Fruit fly (Drosophila melanogaster) whole organism, embryonic: ENCODE data around the gene Sbf.

Experiments
- Atf-2 ChIP-seq: fragments of 200-800 bp; sonication (Bioruptor generic); optimal IDR thresholded peaks from 2 replicates; lab custom pipeline; 2016; ENCODE audit warnings: missing biosample characterization, missing genetic modification characterization
- Awh ChIP-seq: fragments of 200-800 bp; sonication (Bioruptor generic); IDR thresholded peaks from 2 replicates; pipeline ENCODE4, ENCODE4 v1.3.6; 2022; ENCODE audit warnings: missing biosample characterization, missing genetic modification characterization
- CG10565 ChIP-seq: fragments of 200-800 bp; sonication (Bioruptor generic); optimal IDR thresholded peaks from 3 replicates; lab custom pipeline; 2016; ENCODE audit warnings: missing biosample characterization, mild to moderate bottlenecking, missing genetic modification characterization
- CG14667 ChIP-seq: fragments of 200-800 bp; sonication (Bioruptor generic); IDR thresholded peaks from 2 replicates; pipeline ENCODE4 v1.3.6; 2022; ENCODE audit warnings: missing biosample characterization, missing genetic modification characterization
- CG15601 ChIP-seq: fragments of 200-800 bp; sonication (Bioruptor generic); optimal IDR thresholded peaks from 3 replicates; lab custom pipeline; 2019; ENCODE audit warnings: missing biosample characterization, mild to moderate bottlenecking, missing genetic modification characterization, moderate library complexity
- CG15696 ChIP-seq: fragments of 200-800 bp; sonication (Bioruptor generic); optimal IDR thresholded peaks from 2 replicates; lab custom pipeline; 2019; ENCODE audit warnings: missing biosample characterization, mild to moderate bottlenecking, missing genetic modification characterization, moderate library complexity
- CG16779 ChIP-seq: fragments of 200-800 bp; sonication (Bioruptor generic); IDR thresholded peaks from 2 replicates; pipeline ENCODE4 v1.3.6; 2022; ENCODE audit warnings: missing biosample characterization, missing genetic modification characterization
- CG16863 ChIP-seq: fragments of 200-800 bp; sonication (Bioruptor generic); optimal IDR thresholded peaks from 3 replicates; lab custom pipeline; 2016; ENCODE audit warnings: missing biosample characterization, missing genetic modification characterization
- CG17361 ChIP-seq: fragments of 200-800 bp; sonication (Bioruptor generic); IDR thresholded peaks from 3 replicates; pipeline ENCODE4 v1.3.6; 2022; ENCODE audit warnings: missing biosample characterization, missing genetic modification characterization
- CG17612 ChIP-seq: fragments of 200-800 bp; sonication (Bioruptor generic); IDR thresholded peaks from 2 replicates; pipeline ENCODE4 v1.3.6; 2022; ENCODE audit warnings: missing biosample characterization, missing genetic modification characterization
- CG18599 ChIP-seq: fragments of 200-800 bp; sonication (Bioruptor generic); optimal IDR thresholded peaks from 3 replicates; lab custom pipeline; 2017; ENCODE audit warnings: missing biosample characterization, missing genetic modification characterization, mild to moderate bottlenecking, moderate library complexity, missing genetic modification reagents
- CG18619 ChIP-seq: fragments of 200-800 bp; sonication (Bioruptor generic); optimal IDR thresholded peaks from 3 replicates; lab custom pipeline; 2017; ENCODE audit warnings: missing biosample characterization, mild to moderate bottlenecking, missing genetic modification characterization
- CG2875 ChIP-seq: fragments of 200-800 bp; sonication (Bioruptor generic); optimal IDR thresholded peaks from 2 replicates; lab custom pipeline; 2017; ENCODE audit warnings: missing biosample characterization, mild to moderate bottlenecking, missing genetic modification characterization, missing genetic modification reagents
- CG42726 ChIP-seq: fragments of 200-800 bp; sonication (Bioruptor generic); IDR thresholded peaks from 2 replicates; pipeline ENCODE4 v1.3.6; 2022; ENCODE audit warnings: missing biosample characterization, missing genetic modification characterization; ENCODE audit not compliant: partially characterized antibody
- CG4328 ChIP-seq: fragments of 200-800 bp; sonication (Bioruptor generic); optimal IDR thresholded peaks from 3 replicates; lab custom pipeline; 2017; ENCODE audit warnings: missing biosample characterization, missing genetic modification reagents, missing genetic modification characterization
- CG5180 ChIP-seq: fragments of 200-800 bp; sonication (Bioruptor generic); optimal IDR thresholded peaks from 3 replicates; lab custom pipeline; 2017; ENCODE audit warnings: missing biosample characterization, missing genetic modification characterization, mild to moderate bottlenecking, moderate library complexity, missing genetic modification reagents
- CG7928 ChIP-seq: fragments of 200-800 bp; sonication (Bioruptor generic); optimal IDR thresholded peaks from 2 replicates; lab custom pipeline; 2017; ENCODE audit warnings: missing biosample characterization, mild to moderate bottlenecking, missing genetic modification characterization
- CG9817 ChIP-seq: fragments of 200-800 bp; sonication (Bioruptor generic); optimal IDR thresholded peaks from 2 replicates; lab custom pipeline; 2018; ENCODE audit warnings: missing biosample characterization, mild to moderate bottlenecking, missing genetic modification characterization, moderate library complexity
- Camta ChIP-seq: fragments of 200-800 bp; sonication (Bioruptor generic); optimal IDR thresholded peaks from 2 replicates; lab custom pipeline; 2016; ENCODE audit warnings: missing biosample characterization, missing genetic modification characterization
- D ChIP-seq, 2 experiments: fragments of 200-800 bp in 1 of 2; fragments of >200 bp in 1 of 2; sonication (Bioruptor generic) in 1 of 2; optimal IDR thresholded peaks; 2 replicates in 1 of 2; 3 replicates in 1 of 2; lab custom pipeline; 2017; ENCODE audit warnings: mild to moderate bottlenecking in 1 of 2, missing biosample characterization in 1 of 2, missing genetic modification characterization in 1 of 2, missing genetic modification reagents in 1 of 2
- D19A ChIP-seq: fragments of 200-800 bp; optimal IDR thresholded peaks from 3 replicates; lab custom pipeline; 2019; ENCODE audit warnings: missing biosample characterization, mild to moderate bottlenecking, missing genetic modification characterization, moderate library complexity
- Jarid2 ChIP-seq: fragments of 200-800 bp; sonication (Bioruptor generic); optimal IDR thresholded peaks from 3 replicates; lab custom pipeline; 2017; ENCODE audit warnings: mild to moderate bottlenecking, missing biosample characterization, missing genetic modification reagents, missing genetic modification characterization
- Mrtf ChIP-seq: fragments of 200-800 bp; sonication (Bioruptor generic); IDR thresholded peaks from 3 replicates; pipeline ENCODE4 v1.3.6; 2022; ENCODE audit warnings: missing biosample characterization, missing genetic modification characterization
- NC2β ChIP-seq: fragments of 200-800 bp; sonication (Bioruptor generic); optimal IDR thresholded peaks from 2 replicates; lab custom pipeline; 2016; ENCODE audit warnings: missing biosample characterization, missing genetic modification characterization
- Nf-YB ChIP-seq: fragments of 200-800 bp; sonication (Bioruptor generic); optimal IDR thresholded peaks from 3 replicates; lab custom pipeline; 2019; ENCODE audit warnings: missing biosample characterization, mild to moderate bottlenecking, missing genetic modification characterization, moderate library complexity
- Six4 ChIP-seq: fragments of 200-800 bp; sonication (Bioruptor generic); optimal IDR thresholded peaks from 2 replicates; lab custom pipeline; 2016; ENCODE audit warnings: missing biosample characterization, missing genetic modification characterization
- Vsx1 ChIP-seq: fragments of 200-800 bp; sonication (Bioruptor generic); optimal IDR thresholded peaks from 2 replicates; lab custom pipeline; 2017; ENCODE audit warnings: missing biosample characterization, mild to moderate bottlenecking, missing genetic modification characterization, missing genetic modification reagents
- br ChIP-seq: fragments of >200 bp; optimal IDR thresholded peaks from 2 replicates; lab custom pipeline; 2017
- chn ChIP-seq: fragments of 200-800 bp; sonication (Bioruptor generic); optimal IDR thresholded peaks from 2 replicates; lab custom pipeline; 2016; ENCODE audit warnings: missing biosample characterization, missing genetic modification characterization
- danr ChIP-seq: fragments of 200-800 bp; sonication (Bioruptor generic); IDR thresholded peaks from 2 replicates; pipeline ENCODE4 v1.3.6; 2022; ENCODE audit warnings: missing biosample characterization, missing genetic modification characterization
- disco-r ChIP-seq: fragments of 200-800 bp; sonication (Bioruptor generic); optimal IDR thresholded peaks from 2 replicates; lab custom pipeline; 2016; ENCODE audit warnings: missing biosample characterization, missing genetic modification characterization
- dm ChIP-seq: fragments of 200-800 bp; sonication (Bioruptor generic); optimal IDR thresholded peaks from 3 replicates; lab custom pipeline; 2016; ENCODE audit warnings: missing biosample characterization, missing genetic modification characterization
- fd102C ChIP-seq: fragments of 200-800 bp; sonication (Bioruptor generic); optimal IDR thresholded peaks from 2 replicates; lab custom pipeline; 2018; ENCODE audit warnings: missing biosample characterization, mild to moderate bottlenecking, missing genetic modification characterization, moderate library complexity
- fd64A ChIP-seq: fragments of 200-800 bp; sonication (Bioruptor generic); optimal IDR thresholded peaks from 3 replicates; lab custom pipeline; 2018; ENCODE audit warnings: missing biosample characterization, mild to moderate bottlenecking, missing genetic modification characterization
- gem ChIP-seq: fragments of 200-800 bp; sonication (Bioruptor generic); optimal IDR thresholded peaks from 2 replicates; lab custom pipeline; 2019; ENCODE audit warnings: missing biosample characterization, mild to moderate bottlenecking, missing genetic modification characterization, moderate library complexity
- lilli ChIP-seq: fragments of 200-800 bp; sonication (Bioruptor generic); optimal IDR thresholded peaks from 3 replicates; lab custom pipeline; 2016; ENCODE audit warnings: missing biosample characterization, missing genetic modification characterization
- lmd ChIP-seq: fragments of 200-800 bp; sonication (Bioruptor generic); IDR thresholded peaks from 2 replicates; pipeline ENCODE4 v1.3.6; 2022; ENCODE audit warnings: missing biosample characterization, missing genetic modification characterization
- lov ChIP-seq, 2 experiments: fragments of 200-800 bp in 1 of 2; fragments of >200 bp in 1 of 2; sonication (Bioruptor generic) in 1 of 2; IDR thresholded peaks in 1 of 2; optimal IDR thresholded peaks in 1 of 2; 2 replicates in 1 of 2; 3 replicates in 1 of 2; pipeline versions ENCODE4 v1.3.6 to Lab custom; 2017 to 2022; ENCODE audit warnings: missing biosample characterization in 1 of 2, missing genetic modification characterization in 1 of 2
- nau ChIP-seq: fragments of 200-800 bp; sonication (Bioruptor generic); optimal IDR thresholded peaks from 3 replicates; lab custom pipeline; 2017; ENCODE audit warnings: missing biosample characterization, mild to moderate bottlenecking, missing genetic modification characterization, missing genetic modification reagents
- nerfin-1 ChIP-seq: fragments of 200-800 bp; sonication (Bioruptor generic); optimal IDR thresholded peaks from 3 replicates; lab custom pipeline; 2019; ENCODE audit warnings: missing biosample characterization, mild to moderate bottlenecking, missing genetic modification characterization, moderate library complexity
- oc ChIP-seq: fragments of 200-800 bp; sonication (Bioruptor generic); optimal IDR thresholded peaks from 2 replicates; lab custom pipeline; 2018; ENCODE audit warnings: missing biosample characterization, mild to moderate bottlenecking, missing genetic modification characterization, moderate library complexity
- pan ChIP-seq, 4 experiments: fragments of >200 bp in 3 of 4; fragments of 200-800 bp in 1 of 4; sonication (Bioruptor generic) in 1 of 4; optimal IDR thresholded peaks in 3 of 4; IDR thresholded peaks in 1 of 4; 2 replicates each; pipeline versions ENCODE4 v1.3.6 to Lab custom; 2017 to 2022; ENCODE audit warnings: missing biosample characterization in 2 of 4, missing genetic modification characterization in 2 of 4, mixed read lengths in 1 of 4
- prd ChIP-seq, 3 experiments: fragments of >200 bp in 2 of 3; fragments of 200-800 bp in 1 of 3; sonication (Bioruptor generic) in 1 of 3; optimal IDR thresholded peaks in 2 of 3; IDR thresholded peaks in 1 of 3; 2 replicates in 2 of 3; 3 replicates in 1 of 3; pipeline versions ENCODE4 v1.3.6 to Lab custom; 2017 to 2022; ENCODE audit warnings: missing biosample characterization in 1 of 3, missing genetic modification characterization in 1 of 3
- scrt ChIP-seq: fragments of 200-800 bp; sonication (Bioruptor generic); optimal IDR thresholded peaks from 2 replicates; lab custom pipeline; 2018; ENCODE audit warnings: missing biosample characterization, mild to moderate bottlenecking, missing genetic modification characterization, moderate library complexity
- sens ChIP-seq: fragments of 200-800 bp; sonication (Bioruptor generic); peaks from one replicate; lab custom pipeline; 2016; ENCODE audit warnings: missing biosample characterization, missing genetic modification characterization
- sens-2 ChIP-seq: fragments of 200-800 bp; sonication (Bioruptor generic); IDR thresholded peaks from 2 replicates; pipeline ENCODE4 v1.3.6; 2022; ENCODE audit warnings: missing biosample characterization, missing genetic modification characterization
- twi ChIP-seq: fragments of 200-800 bp; optimal IDR thresholded peaks from 2 replicates; lab custom pipeline; 2019; ENCODE audit warnings: missing biosample characterization, mild to moderate bottlenecking, missing genetic modification characterization, moderate library complexity
- yki ChIP-seq: fragments of >200 bp; optimal IDR thresholded peaks from 3 replicates; lab custom pipeline; 2018

The Sbf gene

DNA sequence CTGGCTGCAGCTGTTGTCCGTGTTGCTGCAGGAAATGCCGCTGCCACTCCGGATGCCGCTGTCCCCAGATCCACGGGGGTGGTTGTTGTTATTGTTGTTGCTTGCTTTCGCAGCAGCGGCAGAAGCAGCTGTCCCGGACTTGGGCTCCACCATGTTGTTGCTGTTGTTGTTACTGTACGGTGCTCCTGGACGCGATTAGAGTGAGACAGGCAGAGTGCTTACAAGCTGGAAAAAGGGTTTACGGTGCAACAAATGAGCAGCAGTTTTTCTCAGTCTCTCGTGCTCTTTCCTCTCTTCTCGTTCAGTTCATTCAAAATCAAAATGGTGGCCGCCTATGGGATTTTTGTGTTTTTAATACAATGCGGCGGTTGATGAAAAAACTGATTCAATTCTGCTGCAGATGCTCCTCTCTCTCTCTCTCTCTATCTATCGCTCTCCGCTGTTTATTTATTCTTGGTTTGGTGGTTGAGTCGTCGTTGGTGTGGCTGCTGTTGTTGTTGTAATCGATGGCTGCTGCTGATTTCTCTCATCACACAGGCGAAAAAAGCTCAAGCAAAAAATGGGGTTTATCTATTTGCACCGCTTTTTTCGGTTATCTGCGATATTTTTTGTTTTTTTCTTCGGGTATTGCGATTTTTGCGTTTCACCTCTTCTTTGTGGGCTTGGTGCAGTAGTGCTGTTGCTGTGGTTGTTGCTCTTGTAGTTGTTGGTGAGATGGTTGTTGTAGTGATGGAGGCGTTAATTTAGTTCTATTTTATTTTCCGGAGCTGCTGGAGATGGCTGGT, 33.1 kb downstream of the Sbf start (continued):
- TF ChIP-seq CG18599, result no peak
- TF ChIP-seq gem (tag; lab: Kevin White, UChicago), result no peak
- no peak for TF ChIP-seq pan (optimal IDR thresholded peaks at IDR 0.05; lab: Kevin White, UChicago)
- TF ChIP-seq pan (GFP tag; optimal IDR thresholded peaks at IDR 0.05 in 1 of 2, IDR thresholded peaks at IDR 0.05 in 1 of 2), result no peak
- no peak for TF ChIP-seq CG10565
- no peak for TF ChIP-seq Mrtf
- no peak for TF ChIP-seq br (lab: Kevin White, UChicago)
- no peak for TF ChIP-seq CG4328 (GFP tag; lab: Kevin White, UChicago)
- peak; percentile 77 for TF ChIP-seq sens (GFP tag; lab: Kevin White, UChicago)
- peak; percentile 51 for TF ChIP-seq CG15601 (tag; lab: Kevin White, UChicago)
- no peak for TF ChIP-seq lilli (GFP tag; lab: Kevin White, UChicago)
- no peak for TF ChIP-seq CG15696 (tag; lab: Kevin White, UChicago)
- TF ChIP-seq CG9817 (tag; lab: Kevin White, UChicago), result no peak
- TF ChIP-seq Camta (GFP tag; lab: Kevin White, UChicago), result no peak
- peak; percentile 71 for TF ChIP-seq Nf-YB
- TF ChIP-seq CG17612 (GFP tag; lab: Robert Waterston, UW), result no peak
- no peak for TF ChIP-seq chn (GFP tag; lab: Kevin White, UChicago)
- no peak for TF ChIP-seq fd102C (GFP tag; lab: Kevin White, UChicago)
- TF ChIP-seq Atf-2 (GFP tag; lab: Kevin White, UChicago), result no peak
- TF ChIP-seq D (optimal IDR thresholded peaks at IDR 0.05; lab: Kevin White, UChicago), result peak; percentile 14
- no peak for TF ChIP-seq D (GFP tag; optimal IDR thresholded peaks at IDR 0.05; lab: Kevin White, UChicago)
- TF ChIP-seq lmd (GFP tag; lab: Robert Waterston, UW), result no peak
- TF ChIP-seq NC2β (GFP tag; lab: Kevin White, UChicago), result no peak
- no peak for TF ChIP-seq fd64A (GFP tag; lab: Kevin White, UChicago)
- peak; percentile 26 for TF ChIP-seq scrt (GFP tag; lab: Kevin White, UChicago)
- no peak for TF ChIP-seq Jarid2
- TF ChIP-seq Vsx1, result no peak
- no peak for TF ChIP-seq D19A (tag; lab: Kevin White, UChicago)
- no peak for TF ChIP-seq sens-2
- no peak for TF ChIP-seq disco-r (GFP tag; lab: Kevin White, UChicago)
- no peak for TF ChIP-seq CG42726 (GFP tag; lab: Robert Waterston, UW)
- TF ChIP-seq oc (tag; lab: Kevin White, UChicago), result peak; percentile 48
- no peak for TF ChIP-seq CG16863 (GFP tag; lab: Kevin White, UChicago)
- peak; percentile 33 for TF ChIP-seq yki (lab: Kevin White, UChicago)
- TF ChIP-seq nerfin-1, result peak; percentile 93
- no peak for TF ChIP-seq CG17361
- no peak for TF ChIP-seq lov (optimal IDR thresholded peaks at IDR 0.05; lab: Kevin White, UChicago)
- no peak for TF ChIP-seq lov (GFP tag; IDR thresholded peaks at IDR 0.05; lab: Robert Waterston, UW)
- TF ChIP-seq Six4 (GFP tag; lab: Kevin White, UChicago), result no peak
- no peak for TF ChIP-seq CG16779
- no peak for TF ChIP-seq prd (optimal IDR thresholded peaks at IDR 0.05; lab: Kevin White, UChicago)
- no peak for TF ChIP-seq prd (GFP tag; IDR thresholded peaks at IDR 0.05; lab: Robert Waterston, UW)
- TF ChIP-seq danr (GFP tag; lab: Robert Waterston, UW), result no peak
- no peak for TF ChIP-seq dm
- TF ChIP-seq CG2875 (GFP tag; lab: Kevin White, UChicago), result no peak
- no peak for TF ChIP-seq nau (GFP tag; lab: Kevin White, UChicago)
- TF ChIP-seq twi (tag; lab: Kevin White, UChicago), result peak; percentile 16
- TF ChIP-seq CG5180 (GFP tag; lab: Kevin White, UChicago), result no peak
- TF ChIP-seq Awh (GFP tag; lab: Robert Waterston, UW), result no peak
- TF ChIP-seq CG18619 (GFP tag; lab: Kevin White, UChicago), result no peak
- no peak for TF ChIP-seq CG7928 (GFP tag; lab: Kevin White, UChicago)
- no peak for TF ChIP-seq CG14667
